Worm (Caenorhabditis elegans) whole organism, early embryonic: ENCODE data around the gene cyp-33A1.

Experiments used
- B0310.2 ChIP-seq: sonication (generic microtip); optimal IDR thresholded peaks from 2 replicates; lab custom pipeline; 2016; ENCODE audit warnings: mild to moderate bottlenecking, missing genetic modification characterization, missing compliant biosample characterization
- F13C5.2 ChIP-seq: sonication (generic microtip); optimal IDR thresholded peaks from 2 replicates; lab custom pipeline; 2017; ENCODE audit warnings: mild to moderate bottlenecking, missing genetic modification characterization, inconsistent platforms, missing compliant biosample characterization
- aly-1 ChIP-seq: sonication (generic microtip); optimal IDR thresholded peaks from 2 replicates; lab custom pipeline; 2016; ENCODE audit warnings: missing genetic modification characterization, missing compliant biosample characterization
- ama-1 ChIP-seq: fragments of 150-350 bp; optimal IDR thresholded peaks from 2 replicates; lab custom pipeline; 2014
- ets-7 ChIP-seq: sonication (generic microtip); optimal IDR thresholded peaks from 2 replicates; lab custom pipeline; 2016; ENCODE audit warnings: missing genotype, missing genetic modification characterization, missing compliant biosample characterization
- hmg-4 ChIP-seq: fragments of 200-800 bp; sonication (Bioruptor generic); optimal IDR thresholded peaks from 2 replicates; lab custom pipeline; 2018; ENCODE audit warnings: mild to moderate bottlenecking, missing genetic modification characterization, missing compliant biosample characterization
- hnd-1 ChIP-seq: sonication (generic microtip); optimal IDR thresholded peaks from 2 replicates; lab custom pipeline; 2016; ENCODE audit warnings: missing genetic modification characterization, missing compliant biosample characterization
- scrt-1 ChIP-seq: fragments of 200-800 bp; sonication (Bioruptor generic); IDR thresholded peaks from 2 replicates; pipeline ENCODE4 v1.3.6; 2022; ENCODE audit warnings: missing genetic modification characterization, missing compliant biosample characterization
- sea-1 ChIP-seq: fragments of 200-800 bp; sonication (Bioruptor generic); conservative IDR thresholded peaks from 2 replicates; pipeline ENCODE4 v1.3.6; 2022; ENCODE audit warnings: missing genetic modification characterization, missing compliant biosample characterization
- tbx-37 ChIP-seq: fragments of 200-800 bp; sonication (Bioruptor generic); conservative IDR thresholded peaks from 2 replicates; pipeline ENCODE4 v1.3.6; 2022; ENCODE audit warnings: missing genetic modification reagents, missing genetic modification characterization, missing compliant biosample characterization
- tra-4 ChIP-seq: sonication (generic microtip); optimal IDR thresholded peaks from 2 replicates; lab custom pipeline; 2017; ENCODE audit warnings: missing genetic modification characterization, missing compliant biosample characterization

ce11 chrV:7675904-7676303 is 5.4 kb downstream of the cyp-33A1 start, which contains the start of gene C12D5.3:
- TF ChIP-seq ets-7 (tag; lab: Kevin White, UChicago) (no peak), B0310.2 (tag; lab: Kevin White, UChicago) (no peak), aly-1 (tag; lab: Kevin White, UChicago) (no peak), tra-4 (tag; lab: Kevin White, UChicago) (no peak), hnd-1 (tag; lab: Kevin White, UChicago) (no peak), scrt-1 (GFP tag; lab: Robert Waterston, UW) (no peak), ama-1 (no peak), hmg-4 (GFP tag; lab: Kevin White, UChicago) (no peak), sea-1 (GFP tag; lab: Robert Waterston, UW) (no peak), F13C5.2 (no peak), tbx-37 (no peak)
